Fruit fly (Drosophila melanogaster) Kc167 (cell line): Measurements from ENCODE around the gene CG7841.

ENCODE experiments used
- Myc ChIP-seq: fragments of >200 bp; optimal IDR thresholded peaks from 2 replicates; lab custom pipeline; 2017; ENCODE audit warnings: missing external identifiers
- ttk ChIP-seq: sonication (Bioruptor generic); optimal IDR thresholded peaks from 2 replicates; lab custom pipeline; 2017; ENCODE audit warnings: missing external identifiers

dm6 chr3L:15528096-15528495 is 20.0 kb upstream of the CG7841 start, which contains the start of gene CG42728:
- TF ChIP-seq ttk (lab: Kevin White, UChicago) (no peak), Myc (lab: Kevin White, UChicago) (no peak)
